Fruit fly (Drosophila melanogaster) whole organism, embryonic: ENCODE data around the gene CG31098.

Experiments
- Adf1 ChIP-seq: fragments of 200-800 bp; sonication (Bioruptor generic); IDR thresholded peaks from 2 replicates; pipeline ENCODE4 v1.3.6; 2022; ENCODE audit warnings: missing biosample characterization, missing genetic modification characterization
- CG10366 ChIP-seq: fragments of 200-800 bp; sonication (Bioruptor generic); IDR thresholded peaks from 2 replicates; pipeline ENCODE4 v1.3.6; 2022; ENCODE audit warnings: missing biosample characterization, missing genetic modification characterization
- CG10543 ChIP-seq: fragments of 200-800 bp; sonication (Bioruptor generic); optimal IDR thresholded peaks from 3 replicates; lab custom pipeline; 2017; ENCODE audit warnings: missing biosample characterization, mild to moderate bottlenecking, missing genetic modification characterization, moderate library complexity
- CG10959 ChIP-seq: fragments of 200-800 bp; sonication (Bioruptor generic); IDR thresholded peaks from 2 replicates; pipeline ENCODE4 v1.3.6; 2022; ENCODE audit warnings: missing biosample characterization, missing genetic modification characterization
- CG10979 ChIP-seq: fragments of 200-800 bp; sonication (Bioruptor generic); optimal IDR thresholded peaks from 2 replicates; lab custom pipeline; 2018; ENCODE audit warnings: missing biosample characterization, mild to moderate bottlenecking, missing genetic modification characterization, moderate library complexity
- CG11085 ChIP-seq: fragments of 200-800 bp; sonication (Bioruptor generic); IDR thresholded peaks from 2 replicates; pipeline ENCODE4 v1.3.6; 2022; ENCODE audit warnings: missing biosample characterization, missing genetic modification characterization
- CG11398 ChIP-seq: fragments of 200-800 bp; sonication (Bioruptor generic); optimal IDR thresholded peaks from 2 replicates; lab custom pipeline; 2016; ENCODE audit warnings: missing biosample characterization, missing genetic modification characterization
- CG13894 ChIP-seq: fragments of 200-800 bp; sonication (Bioruptor generic); optimal IDR thresholded peaks from 3 replicates; lab custom pipeline; 2018; ENCODE audit warnings: missing biosample characterization, mild to moderate bottlenecking, missing genetic modification characterization, moderate library complexity
- CG14014 ChIP-seq: fragments of 200-800 bp; sonication (Bioruptor generic); IDR thresholded peaks from 2 replicates; pipeline ENCODE4 v1.3.6; 2022; ENCODE audit warnings: missing biosample characterization, missing genetic modification characterization
- CG14441 ChIP-seq: fragments of 200-800 bp; sonication (Bioruptor generic); IDR thresholded peaks from 2 replicates; pipeline ENCODE4 v1.3.6; 2022; ENCODE audit warnings: missing biosample characterization, missing genetic modification characterization
- CG15269 ChIP-seq: fragments of 200-800 bp; sonication (Bioruptor generic); optimal IDR thresholded peaks from 2 replicates; lab custom pipeline; 2018; ENCODE audit warnings: missing biosample characterization, mild to moderate bottlenecking, missing genetic modification characterization, moderate library complexity
- CG15514 ChIP-seq: fragments of 200-800 bp; sonication (Bioruptor generic); optimal IDR thresholded peaks from 3 replicates; lab custom pipeline; 2017; ENCODE audit warnings: missing biosample characterization, missing genetic modification characterization, mild to moderate bottlenecking, moderate library complexity, missing genetic modification reagents
- CG1602 ChIP-seq: fragments of 200-800 bp; sonication (Bioruptor generic); optimal IDR thresholded peaks from 3 replicates; lab custom pipeline; 2016; ENCODE audit warnings: missing biosample characterization, missing genetic modification characterization
- CG17912 ChIP-seq: fragments of 200-800 bp; sonication (Bioruptor generic); optimal IDR thresholded peaks from 2 replicates; lab custom pipeline; 2018; ENCODE audit warnings: missing biosample characterization, mild to moderate bottlenecking, missing genetic modification characterization
- CG2129 ChIP-seq: fragments of 200-800 bp; sonication (Bioruptor generic); IDR thresholded peaks from 2 replicates; pipeline ENCODE4 v1.3.6; 2022; ENCODE audit warnings: missing biosample characterization, missing genetic modification characterization; ENCODE audit not compliant: partially characterized antibody
- CG31224 ChIP-seq: fragments of 200-800 bp; sonication (Bioruptor generic); IDR thresholded peaks from 2 replicates; pipeline ENCODE4 v1.3.6; 2022; ENCODE audit warnings: missing biosample characterization, missing genetic modification characterization
- CG3407 ChIP-seq: fragments of 200-800 bp; sonication (Bioruptor generic); optimal IDR thresholded peaks from 2 replicates; lab custom pipeline; 2018; ENCODE audit warnings: missing biosample characterization, mild to moderate bottlenecking, missing genetic modification characterization
- CG4404 ChIP-seq: fragments of 200-800 bp; sonication (Bioruptor generic); IDR thresholded peaks from 2 replicates; pipeline ENCODE4 v1.3.6; 2022; ENCODE audit warnings: missing biosample characterization, missing genetic modification characterization
- CG6175 ChIP-seq: fragments of 200-800 bp; sonication (Bioruptor generic); IDR thresholded peaks from 3 replicates; pipeline ENCODE4 v1.3.6; 2022; ENCODE audit warnings: missing biosample characterization, missing genetic modification characterization
- CG6791 ChIP-seq: fragments of 200-800 bp; sonication (Bioruptor generic); IDR thresholded peaks from 3 replicates; pipeline ENCODE4 v1.3.6; 2022; ENCODE audit warnings: missing biosample characterization, missing genetic modification characterization; ENCODE audit not compliant: partially characterized antibody
- CG7357 ChIP-seq: fragments of 200-800 bp; sonication (Bioruptor generic); IDR thresholded peaks from 3 replicates; pipeline ENCODE4 v1.3.6; 2022; ENCODE audit warnings: missing biosample characterization, missing genetic modification characterization
- Chrac-16 ChIP-seq: fragments of 200-800 bp; sonication (Bioruptor generic); optimal IDR thresholded peaks from 3 replicates; lab custom pipeline; 2016; ENCODE audit warnings: missing biosample characterization, missing genetic modification characterization
- Dbx ChIP-seq: fragments of 200-800 bp; sonication (Bioruptor generic); IDR thresholded peaks from 3 replicates; pipeline ENCODE4 v1.3.6; 2022; ENCODE audit warnings: missing biosample characterization, missing genetic modification characterization
- E2f1 ChIP-seq: fragments of 200-800 bp; sonication (Bioruptor generic); IDR thresholded peaks from 2 replicates; pipeline ENCODE4 v1.3.6; 2022; ENCODE audit warnings: missing biosample characterization, missing genetic modification characterization
- ERR ChIP-seq: fragments of 200-800 bp; sonication (Bioruptor generic); optimal IDR thresholded peaks from 2 replicates; lab custom pipeline; 2016; ENCODE audit warnings: missing biosample characterization, missing genetic modification characterization
- H2.0 ChIP-seq: fragments of 200-800 bp; sonication (Bioruptor generic); IDR thresholded peaks from 2 replicates; pipeline ENCODE4 v1.3.6; 2022; ENCODE audit warnings: missing biosample characterization, missing genetic modification characterization
- Hey ChIP-seq: fragments of 200-800 bp; sonication (Bioruptor generic); optimal IDR thresholded peaks from 3 replicates; lab custom pipeline; 2018; ENCODE audit warnings: missing biosample characterization, mild to moderate bottlenecking, missing genetic modification characterization
- Hmx ChIP-seq: fragments of 200-800 bp; sonication (Bioruptor generic); optimal IDR thresholded peaks from 2 replicates; lab custom pipeline; 2016; ENCODE audit warnings: missing biosample characterization, missing genetic modification characterization
- NfI ChIP-seq: fragments of 200-800 bp; sonication (Bioruptor generic); optimal IDR thresholded peaks from 3 replicates; lab custom pipeline; 2018; ENCODE audit warnings: missing biosample characterization, mild to moderate bottlenecking, missing genetic modification characterization, moderate library complexity
- Oaz ChIP-seq: fragments of 200-800 bp; sonication (Bioruptor generic); IDR thresholded peaks from 2 replicates; pipeline ENCODE4 v1.3.6; 2022; ENCODE audit warnings: missing biosample characterization, missing genetic modification characterization
- Ptx1 ChIP-seq: fragments of 200-800 bp; sonication (Bioruptor generic); IDR thresholded peaks from 2 replicates; pipeline ENCODE4 v1.3.6; 2022; ENCODE audit warnings: missing biosample characterization, missing genetic modification characterization
- Rfx ChIP-seq: fragments of 200-800 bp; sonication (Bioruptor generic); IDR thresholded peaks from 2 replicates; pipeline ENCODE4 v1.3.6; 2022; ENCODE audit warnings: missing biosample characterization, missing genetic modification characterization
- Side ChIP-seq: fragments of 200-800 bp; sonication (Bioruptor generic); optimal IDR thresholded peaks from 2 replicates; lab custom pipeline; 2016; ENCODE audit warnings: missing biosample characterization, missing genetic modification characterization
- ac ChIP-seq: fragments of 200-800 bp; sonication (Bioruptor generic); optimal IDR thresholded peaks from 3 replicates; lab custom pipeline; 2017; ENCODE audit warnings: missing biosample characterization, mild to moderate bottlenecking, missing genetic modification characterization
- az2 ChIP-seq: fragments of 200-800 bp; sonication (Bioruptor generic); optimal IDR thresholded peaks from 3 replicates; lab custom pipeline; 2016; ENCODE audit warnings: missing biosample characterization, missing genetic modification characterization
- bigmax ChIP-seq: fragments of 200-800 bp; sonication (Bioruptor generic); optimal IDR thresholded peaks from 2 replicates; lab custom pipeline; 2018; ENCODE audit warnings: missing biosample characterization, mild to moderate bottlenecking, missing genetic modification characterization
- gem ChIP-seq: fragments of 200-800 bp; sonication (Bioruptor generic); optimal IDR thresholded peaks from 2 replicates; lab custom pipeline; 2019; ENCODE audit warnings: missing biosample characterization, mild to moderate bottlenecking, missing genetic modification characterization, moderate library complexity
- hbn ChIP-seq: fragments of 200-800 bp; sonication (Bioruptor generic); IDR thresholded peaks from 2 replicates; pipeline ENCODE4 v1.3.6; 2022; ENCODE audit warnings: missing biosample characterization, missing genetic modification characterization; ENCODE audit not compliant: partially characterized antibody
- ind ChIP-seq: fragments of 200-800 bp; sonication (Bioruptor generic); optimal IDR thresholded peaks from 3 replicates; lab custom pipeline; 2016; ENCODE audit warnings: missing biosample characterization, missing genetic modification characterization
- klu ChIP-seq: fragments of 200-800 bp; sonication (Bioruptor generic); IDR thresholded peaks from 2 replicates; pipeline ENCODE4 v1.3.6; 2022; ENCODE audit warnings: missing biosample characterization, missing genetic modification characterization
- lmd ChIP-seq: fragments of 200-800 bp; sonication (Bioruptor generic); IDR thresholded peaks from 2 replicates; pipeline ENCODE4 v1.3.6; 2022; ENCODE audit warnings: missing biosample characterization, missing genetic modification characterization
- lov ChIP-seq, 2 experiments: fragments of 200-800 bp in 1 of 2; fragments of >200 bp in 1 of 2; sonication (Bioruptor generic) in 1 of 2; IDR thresholded peaks in 1 of 2; optimal IDR thresholded peaks in 1 of 2; 2 replicates in 1 of 2; 3 replicates in 1 of 2; pipeline versions ENCODE4 v1.3.6 to Lab custom; 2017 to 2022; ENCODE audit warnings: missing biosample characterization in 1 of 2, missing genetic modification characterization in 1 of 2
- phol ChIP-seq: fragments of 200-800 bp; sonication (Bioruptor generic); optimal IDR thresholded peaks from 3 replicates; lab custom pipeline; 2018; ENCODE audit warnings: missing biosample characterization, mild to moderate bottlenecking, missing genetic modification characterization, moderate library complexity
- slou ChIP-seq: fragments of 200-800 bp; sonication (Bioruptor generic); optimal IDR thresholded peaks from 3 replicates; lab custom pipeline; 2016; ENCODE audit warnings: missing biosample characterization, missing genetic modification characterization
- toy ChIP-seq: fragments of 200-800 bp; sonication (Bioruptor generic); IDR thresholded peaks from 2 replicates; pipeline ENCODE4 v1.3.6; 2022; ENCODE audit warnings: missing biosample characterization, missing genetic modification characterization
- trem ChIP-seq: fragments of 200-800 bp; optimal IDR thresholded peaks from 3 replicates; lab custom pipeline; 2019; ENCODE audit warnings: missing biosample characterization, mild to moderate bottlenecking, missing genetic modification characterization, moderate library complexity

CG31098 gene

dm6 chr3R:25249145-25250141 is 43.3 kb downstream of the CG31098 start, which contains the start of gene Nup358 (continued):
- TF ChIP-seq Side (GFP tag; lab: Kevin White, UChicago) (no peak), CG10979 (tag; lab: Kevin White, UChicago) (no peak), lov (optimal IDR thresholded peaks at IDR 0.05; lab: Kevin White, UChicago) (no peak), lov (GFP tag; IDR thresholded peaks at IDR 0.05; lab: Robert Waterston, UW) (no peak)

DNA sequence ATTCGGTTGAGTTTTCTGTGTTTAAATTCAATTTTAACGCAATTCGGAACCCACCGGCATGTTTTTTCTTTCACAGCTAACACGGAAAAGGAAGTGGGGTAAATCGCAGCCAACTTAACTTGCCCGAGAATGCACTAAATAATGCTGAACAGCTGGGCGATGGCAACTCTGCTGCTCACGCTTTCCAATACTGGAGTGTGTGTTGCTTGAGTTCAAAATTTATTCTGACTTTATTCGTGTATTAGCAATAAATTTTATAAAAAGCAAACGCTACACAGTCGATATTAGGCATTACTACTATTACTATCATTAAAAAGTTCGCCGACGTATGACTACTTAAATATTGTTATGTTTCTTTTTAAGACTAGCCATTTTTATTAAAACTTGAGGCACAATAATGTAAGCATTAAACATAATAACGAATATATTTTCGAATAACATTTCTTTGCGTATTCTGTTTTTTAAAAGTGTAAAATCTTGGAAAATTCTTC is 45.4 kb downstream of the CG31098 start, which contains the start of the genes RpS27 and Nup37:
Gene RpS27, minus strand, starts transcription at position 136 of the 491 bp plus-strand sequence.
Gene Nup37, plus strand, starts transcription at position 280 of the 491 bp plus-strand sequence.
- TF ChIP-seq CG31224 (GFP tag; lab: Robert Waterston, UW) (peak; percentile 93), Dbx (GFP tag; lab: Robert Waterston, UW) (peak; percentile 99), CG11398 (peak; percentile 99), CG10959 (GFP tag; lab: Robert Waterston, UW) (peak; percentile 95), CG15269 (peak; percentile 94), Oaz (GFP tag; lab: Robert Waterston, UW) (peak; percentile 92), Chrac-16 (GFP tag; lab: Kevin White, UChicago) (peak; percentile 91), CG6175 (GFP tag; lab: Robert Waterston, UW) (peak; percentile 98), NfI (GFP tag; lab: Kevin White, UChicago) (peak; percentile 100), bigmax (peak; percentile 86), ac (GFP tag; lab: Kevin White, UChicago) (peak; percentile 99), CG2129 (GFP tag; lab: Robert Waterston, UW) (no peak), az2 (GFP tag; lab: Kevin White, UChicago) (peak; percentile 95), ERR (peak; percentile 90), klu (GFP tag; lab: Robert Waterston, UW) (peak; percentile 92), trem (tag; lab: Kevin White, UChicago) (peak; percentile 94), toy (peak; percentile 95), Rfx (peak; percentile 99), CG15514 (peak; percentile 96), Hey (peak; percentile 99), CG7357 (GFP tag; lab: Robert Waterston, UW) (peak; percentile 73), CG11085 (GFP tag; lab: Robert Waterston, UW) (peak; percentile 99), CG10543 (peak; percentile 100), Hmx (GFP tag; lab: Kevin White, UChicago) (peak; percentile 86), slou (peak; percentile 97), CG4404 (GFP tag; lab: Robert Waterston, UW) (peak; percentile 89), lmd (GFP tag; lab: Robert Waterston, UW) (peak; percentile 95), CG1602 (GFP tag; lab: Kevin White, UChicago) (peak; percentile 95), hbn (GFP tag; lab: Robert Waterston, UW) (no peak), CG14014 (GFP tag; lab: Robert Waterston, UW) (peak; percentile 95), E2f1 (GFP tag; lab: Robert Waterston, UW) (peak; percentile 94), CG17912 (peak; percentile 100), gem (tag; lab: Kevin White, UChicago) (peak; percentile 91), Adf1 (peak; percentile 79), ind (GFP tag; lab: Kevin White, UChicago) (peak; percentile 96), CG14441 (GFP tag; lab: Robert Waterston, UW) (peak; percentile 95), CG3407 (GFP tag; lab: Kevin White, UChicago) (peak; percentile 98), Ptx1 (GFP tag; lab: Robert Waterston, UW) (peak; percentile 96), phol (peak; percentile 97), CG13894 (tag; lab: Kevin White, UChicago) (peak; percentile 96), H2.0 (GFP tag; lab: Robert Waterston, UW) (peak; percentile 97), CG6791 (peak; percentile 32; the same call in 1 of the 3 replicates), CG10366 (peak; percentile 96)
